Worm (Caenorhabditis elegans) whole organism, young adult: ENCODE measurements around the gene C17H11.1.

Experiments used
- B0261.1 ChIP-seq: sonication (generic microtip); optimal IDR thresholded peaks from 2 replicates; lab custom pipeline; 2016; ENCODE audit warnings: mild to moderate bottlenecking, missing genetic modification characterization, moderate library complexity, missing compliant biosample characterization
- D2030.7 ChIP-seq: fragments of 200-800 bp; sonication (Bioruptor generic); IDR thresholded peaks from 2 replicates; pipeline ENCODE4 v1.3.6; 2022; ENCODE audit warnings: missing genetic modification reagents, missing genetic modification characterization, missing compliant biosample characterization
- F22D6.2 ChIP-seq: sonication (generic microtip); optimal IDR thresholded peaks from 2 replicates; lab custom pipeline; 2016; ENCODE audit warnings: mild to moderate bottlenecking, missing genetic modification characterization, missing compliant biosample characterization
- F37B4.10 ChIP-seq: fragments of 200-800 bp; sonication (Bioruptor generic); IDR thresholded peaks from 2 replicates; pipeline ENCODE4 v1.3.6; 2022; ENCODE audit warnings: missing genetic modification characterization, missing compliant biosample characterization
- F49E8.2 ChIP-seq: sonication (generic microtip); optimal IDR thresholded peaks from 3 replicates; lab custom pipeline; 2017; ENCODE audit warnings: missing genetic modification characterization, mild to moderate bottlenecking, missing compliant biosample characterization, antibody characterized with exemption, moderate library complexity; ENCODE audit not compliant: insufficient read depth
- F55B11.4 ChIP-seq: sonication (generic microtip); optimal IDR thresholded peaks from 2 replicates; lab custom pipeline; 2016; ENCODE audit warnings: missing compliant biosample characterization, missing genetic modification characterization, borderline replicate concordance; ENCODE audit not compliant: insufficient read depth
- F57C9.4 ChIP-seq: sonication (generic microtip); optimal IDR thresholded peaks from 2 replicates; lab custom pipeline; 2017; ENCODE audit warnings: mild to moderate bottlenecking, missing genetic modification characterization, missing compliant biosample characterization
- Y53G8AR.9 ChIP-seq: fragments of 200-800 bp; sonication (Bioruptor generic); conservative IDR thresholded peaks from 2 replicates; pipeline ENCODE4 v1.3.6; 2022; ENCODE audit warnings: missing genetic modification reagents, missing genetic modification characterization, missing compliant biosample characterization
- Y95B8A.8 ChIP-seq: fragments of 200-800 bp; sonication (Bioruptor generic); IDR thresholded peaks from 2 replicates; pipeline ENCODE4 v1.3.6; 2022; ENCODE audit warnings: missing genetic modification reagents, missing genetic modification characterization, missing compliant biosample characterization
- akir-1 ChIP-seq: fragments of 200-800 bp; sonication (Bioruptor generic); optimal IDR thresholded peaks from 2 replicates; lab custom pipeline; 2018; ENCODE audit warnings: mild to moderate bottlenecking, missing genetic modification characterization, moderate library complexity, missing compliant biosample characterization
- ama-1 ChIP-seq, 3 experiments: fragments of 150-350 bp in 1 of 3; sonication (generic microtip) in 2 of 3; optimal IDR thresholded peaks; 2 replicates each; lab custom pipeline; 2014 to 2018; ENCODE audit warnings: missing biosample characterization in 2 of 3, missing genetic modification characterization in 2 of 3, missing genetic modification reagents in 2 of 3
- aptf-3 ChIP-seq: fragments of 200-800 bp; sonication (Bioruptor generic); IDR thresholded peaks from 2 replicates; pipeline ENCODE4 v1.3.6; 2022; ENCODE audit warnings: missing genetic modification characterization, missing compliant biosample characterization
- attf-3 ChIP-seq: fragments of 200-800 bp; sonication (Bioruptor generic); conservative IDR thresholded peaks from 2 replicates; pipeline ENCODE4 v1.3.6; 2022; ENCODE audit warnings: missing genetic modification reagents, missing genetic modification characterization, missing compliant biosample characterization
- ccch-3 ChIP-seq: fragments of 200-800 bp; sonication (Bioruptor generic); optimal IDR thresholded peaks from 2 replicates; lab custom pipeline; 2018; ENCODE audit warnings: mild to moderate bottlenecking, missing genetic modification characterization, missing compliant biosample characterization
- ceh-27 ChIP-seq: fragments of 200-800 bp; sonication (Bioruptor generic); optimal IDR thresholded peaks from 2 replicates; lab custom pipeline; 2018; ENCODE audit warnings: mild to moderate bottlenecking, missing genetic modification characterization, moderate library complexity, missing compliant biosample characterization
- chd-7 ChIP-seq: sonication (generic microtip); optimal IDR thresholded peaks from 2 replicates; lab custom pipeline; 2016; ENCODE audit warnings: mild to moderate bottlenecking, missing genetic modification characterization, moderate library complexity, missing compliant biosample characterization
- die-1 ChIP-seq: sonication (generic microtip); optimal IDR thresholded peaks from 2 replicates; lab custom pipeline; 2016; ENCODE audit warnings: missing genotype, mild to moderate bottlenecking, missing genetic modification characterization, missing compliant biosample characterization
- efl-1 ChIP-seq: fragments of 150-350 bp; optimal IDR thresholded peaks from 2 replicates; lab custom pipeline; 2014; ENCODE audit warnings: missing biosample characterization, missing genetic modification reagents, missing genetic modification characterization
- egl-44 ChIP-seq: fragments of 200-800 bp; sonication (Bioruptor generic); IDR thresholded peaks from 2 replicates; pipeline ENCODE4 v1.3.6; 2022; ENCODE audit warnings: missing genetic modification reagents, missing genetic modification characterization, missing compliant biosample characterization
- ekl-4 ChIP-seq: fragments of 200-800 bp; sonication (Bioruptor generic); IDR thresholded peaks from 2 replicates; pipeline ENCODE4 v1.3.6; 2022; ENCODE audit warnings: missing genetic modification reagents, missing genetic modification characterization, missing compliant biosample characterization
- fkh-3 ChIP-seq: sonication (generic microtip); optimal IDR thresholded peaks from 2 replicates; lab custom pipeline; 2016; ENCODE audit warnings: mild to moderate bottlenecking, missing genetic modification characterization, missing compliant biosample characterization
- gei-17 ChIP-seq: fragments of 200-800 bp; sonication (Bioruptor generic); optimal IDR thresholded peaks from 2 replicates; lab custom pipeline; 2018; ENCODE audit warnings: mild to moderate bottlenecking, missing genetic modification characterization, missing compliant biosample characterization
- him-1 ChIP-seq: sonication (generic microtip); optimal IDR thresholded peaks from 2 replicates; lab custom pipeline; 2016; ENCODE audit warnings: missing genotype, missing genetic modification reagents, missing genetic modification characterization, missing compliant biosample characterization
- hmg-1.2 ChIP-seq: fragments of 200-800 bp; sonication (Bioruptor generic); IDR thresholded peaks from 2 replicates; pipeline ENCODE4 v1.3.6; 2022; ENCODE audit warnings: missing genetic modification reagents, missing genetic modification characterization, missing compliant biosample characterization
- lin-26 ChIP-seq: fragments of 200-800 bp; sonication (Bioruptor generic); IDR thresholded peaks from 2 replicates; pipeline ENCODE4 v1.3.6; 2022; ENCODE audit warnings: missing genetic modification reagents, missing genetic modification characterization, missing compliant biosample characterization
- lin-54 ChIP-seq: fragments of 200-800 bp; sonication (Bioruptor generic); optimal IDR thresholded peaks from 2 replicates; lab custom pipeline; 2018; ENCODE audit warnings: mild to moderate bottlenecking, missing genetic modification characterization, missing compliant biosample characterization
- lsy-27 ChIP-seq: sonication (generic microtip); optimal IDR thresholded peaks from 2 replicates; lab custom pipeline; 2017; ENCODE audit warnings: missing genetic modification characterization, mild to moderate bottlenecking, missing compliant biosample characterization, antibody characterized with exemption, missing genotype, borderline replicate concordance; ENCODE audit not compliant: insufficient read depth
- madf-8 ChIP-seq: fragments of 200-800 bp; sonication (Bioruptor generic); conservative IDR thresholded peaks from 2 replicates; pipeline ENCODE4 v1.3.6; 2022; ENCODE audit warnings: missing genetic modification reagents, missing genetic modification characterization, missing compliant biosample characterization
- nfya-1 ChIP-seq: sonication (generic microtip); optimal IDR thresholded peaks from 2 replicates; lab custom pipeline; 2017; ENCODE audit warnings: antibody characterized with exemption, missing compliant biosample characterization, missing genetic modification characterization, borderline replicate concordance; ENCODE audit not compliant: insufficient read depth
- nfyb-1 ChIP-seq: fragments of 200-800 bp; sonication (Bioruptor generic); IDR thresholded peaks from 2 replicates; pipeline ENCODE4 v1.3.6; 2022; ENCODE audit warnings: missing genetic modification reagents, missing genetic modification characterization, missing compliant biosample characterization
- nhr-90 ChIP-seq: sonication (generic microtip); optimal IDR thresholded peaks from 2 replicates; lab custom pipeline; 2016; ENCODE audit warnings: missing genotype, mild to moderate bottlenecking, missing genetic modification characterization, missing compliant biosample characterization
- rcor-1 ChIP-seq: fragments of 200-800 bp; sonication (Bioruptor generic); IDR thresholded peaks from 2 replicates; pipeline ENCODE4 v1.3.6; 2022; ENCODE audit warnings: missing genetic modification reagents, missing genetic modification characterization, missing compliant biosample characterization
- sea-2 ChIP-seq: fragments of 200-800 bp; sonication (Bioruptor generic); IDR thresholded peaks from 2 replicates; pipeline ENCODE4 v1.3.6; 2022; ENCODE audit warnings: missing genetic modification characterization, missing compliant biosample characterization
- snpc-1.3 ChIP-seq: sonication (generic microtip); optimal IDR thresholded peaks from 2 replicates; lab custom pipeline; 2017; ENCODE audit warnings: missing genetic modification characterization, mild to moderate bottlenecking, missing compliant biosample characterization, antibody characterized with exemption, moderate library complexity, missing genotype, missing genetic modification reagents; ENCODE audit not compliant: insufficient read depth
- tbp1 ChIP-seq: fragments of 200-800 bp; sonication (Bioruptor generic); optimal IDR thresholded peaks from 2 replicates; lab custom pipeline; 2018; ENCODE audit warnings: mild to moderate bottlenecking, missing genetic modification characterization, missing compliant biosample characterization
- tbx-9 ChIP-seq: sonication (generic microtip); optimal IDR thresholded peaks from 2 replicates; lab custom pipeline; 2016; ENCODE audit warnings: borderline replicate concordance, missing genetic modification characterization, inconsistent platforms, missing compliant biosample characterization
- zfh-2 ChIP-seq: fragments of 200-800 bp; sonication (Bioruptor generic); conservative IDR thresholded peaks from 2 replicates; pipeline ENCODE4 v1.3.6; 2022; ENCODE audit warnings: missing genetic modification reagents, missing genetic modification characterization, missing compliant biosample characterization
- zim-3 ChIP-seq: sonication (generic microtip); optimal IDR thresholded peaks from 2 replicates; lab custom pipeline; 2017; ENCODE audit warnings: mild to moderate bottlenecking, missing genetic modification characterization, moderate library complexity, missing compliant biosample characterization
- ztf-22 ChIP-seq: fragments of 200-800 bp; sonication (Bioruptor generic); optimal IDR thresholded peaks from 2 replicates; lab custom pipeline; 2018; ENCODE audit warnings: mild to moderate bottlenecking, missing genetic modification characterization, moderate library complexity, missing compliant biosample characterization
- ztf-25 ChIP-seq: fragments of 200-800 bp; sonication (Bioruptor generic); IDR thresholded peaks from 2 replicates; pipeline ENCODE4 v1.3.6; 2022; ENCODE audit warnings: missing genetic modification reagents, missing genetic modification characterization, missing compliant biosample characterization
- ztf-26 ChIP-seq: sonication (generic microtip); optimal IDR thresholded peaks from 2 replicates; lab custom pipeline; 2017; ENCODE audit warnings: missing genetic modification characterization, missing compliant biosample characterization
- ztf-3 ChIP-seq: fragments of 200-800 bp; sonication (Bioruptor generic); optimal IDR thresholded peaks from 2 replicates; lab custom pipeline; 2018; ENCODE audit warnings: mild to moderate bottlenecking, missing genetic modification characterization, missing compliant biosample characterization
- ztf-6 ChIP-seq: fragments of 200-800 bp; sonication (Bioruptor generic); IDR thresholded peaks from 2 replicates; pipeline ENCODE4 v1.3.6; 2022; ENCODE audit warnings: missing genetic modification reagents, missing genetic modification characterization, missing compliant biosample characterization

C17H11.1 gene

ce11 chrX:8139146-8139545, 34.6 kb upstream of the C17H11.1 start, which contains the start of gene C02B8.3 (continued):
- TF ChIP-seq F55B11.4 (tag; lab: Kevin White, UChicago): no peak
- TF ChIP-seq ztf-6 (GFP tag; lab: Robert Waterston, UW): no peak

DNA sequence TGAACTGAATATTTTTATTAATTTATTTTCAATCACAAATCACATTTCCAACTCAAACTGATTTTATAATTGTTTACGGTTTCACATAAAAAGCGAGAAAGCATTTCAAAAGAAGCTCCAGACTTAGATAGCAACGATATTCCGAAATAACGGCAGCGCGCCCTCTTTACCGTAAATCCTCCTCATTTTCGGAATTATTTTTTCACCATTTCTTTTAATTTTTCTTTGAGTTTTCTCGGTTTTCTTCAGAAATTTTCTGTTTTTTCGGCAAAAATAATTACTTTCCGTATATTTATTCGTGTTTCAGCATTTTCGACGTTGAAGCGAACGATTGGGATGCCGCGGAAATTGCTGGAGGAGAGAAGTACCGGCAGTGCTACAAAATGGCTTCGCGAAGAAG, 26.3 kb upstream of the C17H11.1 start, which contains the start of gene C02B8.1:
Gene C02B8.1, plus strand, starts transcription at position 301 of the 400 bp plus-strand sequence.
- TF ChIP-seq lin-26 (no peak), lin-54 (GFP tag; lab: Kevin White, UChicago) (no peak), ekl-4 (GFP tag; lab: Robert Waterston, UW) (no peak), egl-44 (GFP tag; lab: Robert Waterston, UW) (no peak), aptf-3 (GFP tag; lab: Robert Waterston, UW) (no peak), ama-1 (optimal IDR thresholded peaks at IDR 0.05; lab: Kevin White, UChicago) (no peak), ama-1 (GFP tag; optimal IDR thresholded peaks at IDR 0.05; lab: Kevin White, UChicago) (no peak), hmg-1.2 (GFP tag; lab: Robert Waterston, UW) (no peak), him-1 (no peak), fkh-3 (tag; lab: Kevin White, UChicago) (no peak), F22D6.2 (tag; lab: Kevin White, UChicago) (no peak), ccch-3 (GFP tag; lab: Kevin White, UChicago) (no peak), akir-1 (no peak), zfh-2 (no peak), F55B11.4 (tag; lab: Kevin White, UChicago) (no peak), Y95B8A.8 (GFP tag; lab: Robert Waterston, UW) (no peak), ztf-25 (GFP tag; lab: Robert Waterston, UW) (no peak), Y53G8AR.9 (GFP tag; lab: Robert Waterston, UW) (no peak)

DNA sequence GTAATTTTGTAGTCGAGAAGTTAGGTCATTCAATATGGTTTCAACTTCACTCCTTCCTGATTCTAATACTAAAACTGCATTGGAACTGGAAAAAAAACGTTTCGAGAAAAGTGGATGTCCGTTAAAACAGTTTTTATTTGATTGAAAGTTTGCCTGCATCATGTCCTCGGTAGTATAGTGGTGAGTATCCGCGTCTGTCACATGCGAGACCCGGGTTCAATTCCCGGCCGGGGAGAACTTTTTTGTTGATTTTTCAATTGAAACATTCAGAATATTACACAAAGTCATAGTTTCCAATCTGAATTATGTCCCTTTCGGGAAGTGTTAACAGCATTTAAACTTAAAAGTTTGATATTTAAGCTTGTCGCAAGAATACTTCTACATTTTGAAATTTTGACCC, 24.7 kb upstream of the C17H11.1 start:
- TF ChIP-seq lin-26: peak; percentile 72; the same call in 1 of the 2 replicates
- peak; percentile 29 for TF ChIP-seq nhr-90 (tag; lab: Kevin White, UChicago)
- TF ChIP-seq gei-17 (GFP tag; lab: Kevin White, UChicago): no peak
- no peak for TF ChIP-seq zfh-2
- no peak for TF ChIP-seq ztf-26 (tag; lab: Kevin White, UChicago)
- TF ChIP-seq lsy-27 (tag; lab: Kevin White, UChicago): no peak
- TF ChIP-seq egl-44 (GFP tag; lab: Robert Waterston, UW): no peak
- TF ChIP-seq efl-1 (GFP tag; lab: Kevin White, UChicago): no peak
- no peak for TF ChIP-seq snpc-1.3 (tag; lab: Kevin White, UChicago)
- TF ChIP-seq Y53G8AR.9 (GFP tag; lab: Robert Waterston, UW): no peak
- no peak for TF ChIP-seq nfyb-1 (GFP tag; lab: Robert Waterston, UW)
- no peak for TF ChIP-seq zim-3 (tag; lab: Kevin White, UChicago)
- TF ChIP-seq ztf-6 (GFP tag; lab: Robert Waterston, UW): no peak
- TF ChIP-seq B0261.1 (tag; lab: Kevin White, UChicago): peak; percentile 72
- no peak for TF ChIP-seq F37B4.10
- no peak for TF ChIP-seq madf-8 (GFP tag; lab: Robert Waterston, UW)
- no peak for TF ChIP-seq chd-7 (tag; lab: Kevin White, UChicago)
- TF ChIP-seq hmg-1.2 (GFP tag; lab: Robert Waterston, UW): peak; percentile 43; the same call in 1 of the 2 replicates
- no peak for TF ChIP-seq F55B11.4 (tag; lab: Kevin White, UChicago)
- peak; percentile 85 for TF ChIP-seq tbp1 (GFP tag; lab: Kevin White, UChicago)
- no peak for TF ChIP-seq ztf-22 (GFP tag; lab: Kevin White, UChicago)
- TF ChIP-seq attf-3 (GFP tag; lab: Robert Waterston, UW): no peak
- no peak for TF ChIP-seq rcor-1
- no peak for TF ChIP-seq F49E8.2 (tag; lab: Kevin White, UChicago)
- TF ChIP-seq tbx-9 (tag; lab: Kevin White, UChicago): no peak
- TF ChIP-seq die-1 (tag; lab: Kevin White, UChicago): peak; percentile 50
- TF ChIP-seq ztf-3: no peak
- TF ChIP-seq F57C9.4: no peak
- TF ChIP-seq nfya-1 (tag; lab: Kevin White, UChicago): no peak
- TF ChIP-seq D2030.7 (GFP tag; lab: Robert Waterston, UW): peak; percentile 57; the same call in 1 of the 2 replicates
- TF ChIP-seq ceh-27 (GFP tag; lab: Kevin White, UChicago): no peak
- no peak for TF ChIP-seq ekl-4 (GFP tag; lab: Robert Waterston, UW)
- no peak for TF ChIP-seq sea-2
